Fruit fly (Drosophila melanogaster): ENCODE measurements around the gene GMF.

The GMF gene

dm6 chr2L:16287602-16288392, 15.0 kb downstream of the GMF start, which contains the start of the genes crp and pkaap (continued):
- TF ChIP-seq CG3281 (GFP tag; optimal IDR thresholded peaks at IDR 0.05) (peak; percentile 57), B-H1 (GFP tag; IDR thresholded peaks at IDR 0.05) (no peak), sc (optimal IDR thresholded peaks at IDR 0.05) (no peak), sc (GFP tag; optimal IDR thresholded peaks at IDR 0.05) (peak; percentile 45), stwl (tag; optimal IDR thresholded peaks at IDR 0.05) (peak; percentile 91), CTCF (GFP tag; optimal IDR thresholded peaks at IDR 0.05) (peak; percentile 100), kah (GFP tag; optimal IDR thresholded peaks at IDR 0.05) (no peak), zen2 (GFP tag; IDR thresholded peaks at IDR 0.05; ENCODE audit: partially characterized antibody) (no peak), CG6272 (GFP tag; IDR thresholded peaks at IDR 0.05) (peak; percentile 74), CG7357 (GFP tag; IDR thresholded peaks at IDR 0.05) (peak; percentile 51; the same call in 1 of the 3 replicates), CG7928 (GFP tag; optimal IDR thresholded peaks at IDR 0.05) (peak; percentile 35), pum (GFP tag; optimal IDR thresholded peaks at IDR 0.05) (peak; percentile 87), trh (GFP tag; optimal IDR thresholded peaks at IDR 0.05) (peak; percentile 57), CG8281 (tag; optimal IDR thresholded peaks at IDR 0.05) (peak; percentile 22), CG11247 (GFP tag; IDR thresholded peaks at IDR 0.05) (no peak), CG12299 (tag; optimal IDR thresholded peaks at IDR 0.05) (peak; percentile 64), CG8388 (GFP tag; optimal IDR thresholded peaks at IDR 0.05) (peak; percentile 54), row (GFP tag; IDR thresholded peaks at IDR 0.05) (no peak), Scr (GFP tag; IDR thresholded peaks at IDR 0.05; ENCODE audit: partially characterized antibody) (no peak), dan (GFP tag; IDR thresholded peaks at IDR 0.05) (no peak), ssp (GFP tag; IDR thresholded peaks at IDR 0.05) (no peak), esg (GFP tag; conservative IDR thresholded peaks at IDR 0.05) (no peak), Dip3 (GFP tag; optimal IDR thresholded peaks at IDR 0.05) (peak; percentile 77), CG16815 (GFP tag; optimal IDR thresholded peaks at IDR 0.05) (peak; percentile 52), Oli (tag; optimal IDR thresholded peaks at IDR 0.05) (no peak), fru (optimal IDR thresholded peaks at IDR 0.05) (no peak), H2.0 (GFP tag; IDR thresholded peaks at IDR 0.05) (no peak), her (GFP tag; optimal IDR thresholded peaks at IDR 0.05) (peak; percentile 84), CG2202 (tag; optimal IDR thresholded peaks at IDR 0.05) (peak; percentile 41), Optix (GFP tag; IDR thresholded peaks at IDR 0.05) (no peak), vvl (GFP tag; IDR thresholded peaks at IDR 0.05) (no peak), CG9215 (GFP tag; IDR thresholded peaks at IDR 0.05) (no peak), nmo (GFP tag; optimal IDR thresholded peaks at IDR 0.05) (peak; percentile 27), Aef1 (GFP tag; IDR thresholded peaks at IDR 0.05) (no peak), CG15011 (GFP tag; optimal IDR thresholded peaks at IDR 0.05) (no peak), Opbp (GFP tag; IDR thresholded peaks at IDR 0.05; ENCODE audit: partially characterized antibody) (no peak), Nf-YA (GFP tag; IDR thresholded peaks at IDR 0.05) (no peak), CHES-1-like (GFP tag; optimal IDR thresholded peaks at IDR 0.05) (peak; percentile 91), dmrt99B (tag; optimal IDR thresholded peaks at IDR 0.05) (no peak), CG12769 (tag; optimal IDR thresholded peaks at IDR 0.05) (no peak), inv (GFP tag; IDR thresholded peaks at IDR 0.05; ENCODE audit: partially characterized antibody) (no peak), caup (GFP tag; optimal IDR thresholded peaks at IDR 0.05; ENCODE audit: severe bottlenecking) (peak; percentile 87), CG7839 (tag; optimal IDR thresholded peaks at IDR 0.05) (no peak), CG12659 (GFP tag; optimal IDR thresholded peaks at IDR 0.05) (peak; percentile 83), wdn (GFP tag; IDR thresholded peaks at IDR 0.05) (no peak), CG31388 (GFP tag; optimal IDR thresholded peaks at IDR 0.05) (peak; percentile 66), Drgx (GFP tag; IDR thresholded peaks at IDR 0.05) (no peak), zen (tag; optimal IDR thresholded peaks at IDR 0.05) (peak; percentile 56), CG14710 (tag; optimal IDR thresholded peaks at IDR 0.05) (peak; percentile 67), PHDP (tag; optimal IDR thresholded peaks at IDR 0.05) (peak; percentile 67), nerfin-1 (tag; optimal IDR thresholded peaks at IDR 0.05) (no peak)

All from whole organism, embryonic.